Fruit fly (Drosophila melanogaster): Measurements from ENCODE around the gene CG14109.

CG14109 gene

dm6 chr3L:13410999-13411398 is 29.7 kb upstream of the CG14109 start:
- peak; percentile 37 for TF ChIP-seq cyc (GFP tag; optimal IDR thresholded peaks at IDR 0.05)
- no peak for TF ChIP-seq CG7368 (GFP tag; optimal IDR thresholded peaks at IDR 0.05)
- no peak for TF ChIP-seq net (GFP tag; optimal IDR thresholded peaks at IDR 0.05)
- no peak for TF ChIP-seq Sox102F (GFP tag; optimal IDR thresholded peaks at IDR 0.05)
- no peak for TF ChIP-seq CG6792 (GFP tag; optimal IDR thresholded peaks at IDR 0.05)
- no peak for TF ChIP-seq Lpt (GFP tag; optimal IDR thresholded peaks at IDR 0.05)
- TF ChIP-seq Hr4 (GFP tag; optimal IDR thresholded peaks at IDR 0.05) = no peak
- no peak for TF ChIP-seq CG34406 (GFP tag; optimal IDR thresholded peaks at IDR 0.05)
- peak; percentile 15 for TF ChIP-seq CG10631 (GFP tag; optimal IDR thresholded peaks at IDR 0.05)
- peak; percentile 100 for TF ChIP-seq CG1621 (tag; optimal IDR thresholded peaks at IDR 0.05)
- no peak for TF ChIP-seq CG3032 (tag; optimal IDR thresholded peaks at IDR 0.05)
- TF ChIP-seq CG31627 (GFP tag; optimal IDR thresholded peaks at IDR 0.05) = peak; percentile 53
- TF ChIP-seq CG16779 (tag; optimal IDR thresholded peaks at IDR 0.05) = no peak
- no peak for TF ChIP-seq CG6163 (GFP tag; IDR thresholded peaks at IDR 0.05)
- TF ChIP-seq dac (GFP tag; optimal IDR thresholded peaks at IDR 0.05) = no peak
- no peak for TF ChIP-seq achi (GFP tag; optimal IDR thresholded peaks at IDR 0.05)
- TF ChIP-seq CG10669 (GFP tag; optimal IDR thresholded peaks at IDR 0.05) = no peak
- TF ChIP-seq Eip93F (GFP tag; optimal IDR thresholded peaks at IDR 0.05) = no peak
- no peak for TF ChIP-seq CG6276 (GFP tag; optimal IDR thresholded peaks at IDR 0.05)
- peak; percentile 38 for TF ChIP-seq Hr39 (GFP tag; optimal IDR thresholded peaks at IDR 0.05)
- TF ChIP-seq lz (GFP tag; optimal IDR thresholded peaks at IDR 0.05) = peak; percentile 26
- TF ChIP-seq CG11294 (GFP tag; IDR thresholded peaks at IDR 0.05) = no peak
- TF ChIP-seq svp (GFP tag) = no peak
- peak; percentile 51 for TF ChIP-seq esn (GFP tag; optimal IDR thresholded peaks at IDR 0.05)
- TF ChIP-seq Met (GFP tag; optimal IDR thresholded peaks at IDR 0.05) = peak; percentile 5
- TF ChIP-seq Eip78C (GFP tag) = peak; percentile 17

DNA sequence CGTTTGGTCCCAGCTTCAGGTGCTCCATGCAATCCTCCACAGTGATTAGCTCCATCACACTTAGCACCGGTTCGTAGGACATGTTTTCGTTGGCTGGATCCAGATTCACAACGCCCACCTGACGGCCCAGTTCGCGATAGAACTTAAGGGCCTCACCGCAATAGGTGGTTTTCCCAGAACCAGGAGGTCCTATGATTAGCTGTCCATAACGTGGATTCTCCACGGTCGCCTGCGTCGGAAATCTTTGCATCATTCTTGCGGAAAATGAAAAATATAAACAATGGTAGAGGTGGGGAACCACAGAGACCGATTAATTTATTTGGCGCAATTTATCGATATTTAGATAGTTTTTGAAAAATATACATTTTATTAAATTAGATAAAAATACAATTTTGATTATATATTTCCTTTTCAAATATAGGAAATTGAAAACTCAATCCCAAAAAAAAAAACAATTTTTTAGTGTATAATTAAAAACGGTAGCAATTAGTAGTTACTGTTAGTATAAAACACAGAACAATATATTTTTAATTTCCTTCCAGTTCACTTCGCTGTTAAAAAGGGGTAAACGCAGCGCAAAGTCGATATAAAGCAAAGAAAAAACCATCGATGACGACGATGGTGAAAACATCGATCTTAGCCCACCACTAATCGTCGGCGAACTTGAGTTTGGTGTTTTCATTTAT is 28.4 kb upstream of the CG14109 start, which contains the start of the genes CG10222 and flr:
Gene CG10222, minus strand, starts transcription at position 254 of the 686 bp plus-strand sequence.
Gene flr, plus strand, starts transcription at position 644 of the 686 bp plus-strand sequence.
- no peak for TF ChIP-seq Sox102F (GFP tag; optimal IDR thresholded peaks at IDR 0.05)
- no peak for TF ChIP-seq CG1621 (tag; optimal IDR thresholded peaks at IDR 0.05)
- no peak for TF ChIP-seq Hr4 (GFP tag; optimal IDR thresholded peaks at IDR 0.05)
- no peak for TF ChIP-seq Hr38 (GFP tag; optimal IDR thresholded peaks at IDR 0.05)
- TF ChIP-seq Sox14 (GFP tag; optimal IDR thresholded peaks at IDR 0.05) = peak; percentile 36
- peak; percentile 3 for TF ChIP-seq CG7368 (GFP tag; optimal IDR thresholded peaks at IDR 0.05)
- TF ChIP-seq CG6854 (GFP tag; optimal IDR thresholded peaks at IDR 0.05) = no peak
- TF ChIP-seq cyc (GFP tag; optimal IDR thresholded peaks at IDR 0.05) = peak; percentile 29
- no peak for TF ChIP-seq topi (GFP tag; optimal IDR thresholded peaks at IDR 0.05)
- no peak for TF ChIP-seq CG8319 (GFP tag; optimal IDR thresholded peaks at IDR 0.05)
- TF ChIP-seq lz (GFP tag; optimal IDR thresholded peaks at IDR 0.05) = peak; percentile 22
- no peak for TF ChIP-seq CG4318 (GFP tag; optimal IDR thresholded peaks at IDR 0.05)
- no peak for TF ChIP-seq esn (GFP tag; optimal IDR thresholded peaks at IDR 0.05)
- TF ChIP-seq salr (GFP tag; optimal IDR thresholded peaks at IDR 0.05) = no peak
- TF ChIP-seq OdsH (GFP tag; optimal IDR thresholded peaks at IDR 0.05) = no peak
- TF ChIP-seq CG8632 (GFP tag; optimal IDR thresholded peaks at IDR 0.05) = no peak
- no peak for TF ChIP-seq CG8119 (GFP tag; IDR thresholded peaks at IDR 0.05)
- TF ChIP-seq Lpt (GFP tag; optimal IDR thresholded peaks at IDR 0.05) = peak; percentile 26
- TF ChIP-seq CG9139 (GFP tag; optimal IDR thresholded peaks at IDR 0.05) = no peak
- TF ChIP-seq Met (GFP tag; optimal IDR thresholded peaks at IDR 0.05) = peak; percentile 24
- TF ChIP-seq CG11762 (GFP tag; optimal IDR thresholded peaks at IDR 0.05; ENCODE audit: insufficient read depth) = peak; percentile 16
- TF ChIP-seq Hr39 (GFP tag; optimal IDR thresholded peaks at IDR 0.05) = peak; percentile 7
- TF ChIP-seq CG32006 (GFP tag; optimal IDR thresholded peaks at IDR 0.05) = no peak
- no peak for TF ChIP-seq CG16779 (tag; optimal IDR thresholded peaks at IDR 0.05)
- peak; percentile 24 for TF ChIP-seq CG34406 (GFP tag; optimal IDR thresholded peaks at IDR 0.05)
- TF ChIP-seq CG6163 (GFP tag; IDR thresholded peaks at IDR 0.05) = no peak
- no peak for TF ChIP-seq CG15336 (GFP tag; IDR thresholded peaks at IDR 0.05)
- peak; percentile 41 for TF ChIP-seq svp (GFP tag)
- TF ChIP-seq CG6792 (GFP tag; optimal IDR thresholded peaks at IDR 0.05) = no peak
- TF ChIP-seq Eip75B (GFP tag; optimal IDR thresholded peaks at IDR 0.05) = no peak
- 0 out of 3 replicates have a peak, but pooled peaks have one; percentile 15 for TF ChIP-seq eg (GFP tag; IDR thresholded peaks at IDR 0.05)
- peak; percentile 24 for TF ChIP-seq CG3919 (GFP tag; optimal IDR thresholded peaks at IDR 0.05)
